Worm (Caenorhabditis elegans): ENCODE results near the gene F07D3.3.

Gene F07D3.3

DNA sequence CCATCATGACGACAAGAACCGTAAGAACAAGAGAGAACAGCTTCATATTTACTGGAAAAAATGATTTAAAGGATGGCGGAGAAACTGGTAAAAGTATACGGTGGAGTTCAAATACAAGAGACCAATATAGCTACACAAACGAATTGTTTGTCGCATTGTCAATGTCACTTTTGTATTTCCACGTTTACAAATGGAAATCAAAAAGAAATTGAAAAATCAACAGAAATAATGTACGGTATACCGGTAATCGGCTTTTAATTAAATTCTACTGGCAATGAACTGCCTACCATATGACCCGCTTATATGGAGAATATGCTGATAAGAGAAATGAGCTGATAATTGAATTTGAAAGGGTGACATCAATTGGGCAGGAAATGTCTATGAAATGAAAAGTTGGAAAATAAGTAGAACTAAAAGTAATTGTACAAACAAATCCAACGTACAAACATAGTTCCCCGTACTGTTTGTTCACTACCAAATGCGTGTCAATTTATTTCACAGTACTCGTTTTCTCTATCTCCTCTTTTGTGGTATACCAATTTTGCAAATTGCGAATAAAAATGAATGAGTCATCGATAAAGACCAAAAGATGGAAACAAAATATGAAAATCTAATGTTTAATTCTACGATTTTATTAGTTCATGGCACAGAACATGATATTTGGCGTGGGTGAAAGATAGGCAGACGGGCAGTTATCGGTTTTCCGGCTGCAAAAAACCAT, 29.1 kb upstream of the F07D3.3 start, which contains the start of gene K06A4.7:
K06A4.7 (minus strand) TSS at position 51 of the 721 bp plus-strand sequence.
- no peak for TF ChIP-seq peb-1 (tag; optimal IDR thresholded peaks at IDR 0.05)
- TF ChIP-seq lin-39 (tag; optimal IDR thresholded peaks at IDR 0.05) = no peak
- no peak for TF ChIP-seq nhr-12 (tag; optimal IDR thresholded peaks at IDR 0.05)
- TF ChIP-seq crh-2 (tag; optimal IDR thresholded peaks at IDR 0.05) = peak; percentile 45
- no peak for TF ChIP-seq unc-39 (tag; optimal IDR thresholded peaks at IDR 0.05)
- no peak for TF ChIP-seq nhr-25 (tag; optimal IDR thresholded peaks at IDR 0.05)
- peak; percentile 35 for TF ChIP-seq fos-1 (tag; optimal IDR thresholded peaks at IDR 0.05)
- no peak for TF ChIP-seq nhr-6 (tag; optimal IDR thresholded peaks at IDR 0.05)
- no peak for TF ChIP-seq nhr-77 (tag; optimal IDR thresholded peaks at IDR 0.05)
- TF ChIP-seq sma-9 (GFP tag; optimal IDR thresholded peaks at IDR 0.05) = peak; percentile 46
- no peak for TF ChIP-seq sma-9 (tag; optimal IDR thresholded peaks at IDR 0.05)

DNA sequence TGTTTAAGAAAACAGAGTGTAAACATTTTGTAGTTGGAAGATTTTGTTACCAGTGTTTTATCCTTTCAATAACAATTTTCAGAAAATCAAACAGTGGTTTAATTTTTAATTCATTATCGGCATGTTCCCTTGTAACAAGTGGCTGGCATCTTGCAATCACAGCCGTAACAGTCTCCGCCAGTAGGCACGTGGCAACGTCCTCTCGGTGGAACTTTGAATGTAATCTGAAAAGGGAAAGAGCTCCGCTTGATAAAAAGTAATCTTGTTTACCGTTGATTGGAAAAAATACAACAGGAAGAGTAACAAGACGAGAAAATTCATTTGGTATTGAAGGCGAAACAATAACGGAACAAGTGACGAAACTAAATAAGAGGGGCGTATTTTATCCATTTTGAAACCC, 26.9 kb upstream of the F07D3.3 start, which contains the start of gene K06A4.10:
K06A4.10 (minus strand) TSS at position 390 of the 400 bp plus-strand sequence.
- TF ChIP-seq sma-3 (GFP tag; optimal IDR thresholded peaks at IDR 0.05) (no peak), elt-3 (tag; optimal IDR thresholded peaks at IDR 0.05) (no peak), ZK546.5 (tag; optimal IDR thresholded peaks at IDR 0.05) (no peak), nhr-12 (tag; optimal IDR thresholded peaks at IDR 0.05) (no peak), fos-1 (tag; optimal IDR thresholded peaks at IDR 0.05) (peak; percentile 28)

ce11 chrV:9485508-9485907, 23.0 kb upstream of the F07D3.3 start:
- TF ChIP-seq unc-55 (GFP tag; optimal IDR thresholded peaks at IDR 0.05) (no peak), R02D3.7 (tag; optimal IDR thresholded peaks at IDR 0.05) (no peak), nhr-237 (tag; optimal IDR thresholded peaks at IDR 0.05) (no peak)

- TF ChIP-seq mbf-1 (tag; optimal IDR thresholded peaks at IDR 0.05) (no peak), mdl-1 (tag; optimal IDR thresholded peaks at IDR 0.05) (no peak)
These were observed 21.3 kb upstream of the F07D3.3 start, which contains the start of gene K06A4.2 for ce11 chrV:9483738-9484256. TSS of gene K06A4.2 (plus strand) at chrV:9484206.

- TF ChIP-seq sma-9 (GFP tag; optimal IDR thresholded peaks at IDR 0.05) (no peak), sma-9 (tag; optimal IDR thresholded peaks at IDR 0.05) (no peak), lin-13 (GFP tag; optimal IDR thresholded peaks at IDR 0.05) (no peak), ztf-1 (GFP tag; conservative IDR thresholded peaks at IDR 0.05) (no peak), ama-1 (optimal IDR thresholded peaks at IDR 0.05) (no peak), zag-1 (tag; optimal IDR thresholded peaks at IDR 0.05) (no peak), nhr-77 (tag; optimal IDR thresholded peaks at IDR 0.05) (no peak), sma-3 (GFP tag; optimal IDR thresholded peaks at IDR 0.05) (no peak), mab-5 (tag; optimal IDR thresholded peaks at IDR 0.05) (no peak), lin-11 (tag; optimal IDR thresholded peaks at IDR 0.05) (no peak), nhr-237 (tag; optimal IDR thresholded peaks at IDR 0.05) (no peak), aly-2 (tag; optimal IDR thresholded peaks at IDR 0.05) (no peak), Y55F3AM.14 (GFP tag; optimal IDR thresholded peaks at IDR 0.05) (no peak), sem-4 (tag; optimal IDR thresholded peaks at IDR 0.05) (no peak), unc-62 (GFP tag; optimal IDR thresholded peaks at IDR 0.05) (no peak), alr-1 (tag; optimal IDR thresholded peaks at IDR 0.05) (no peak), ztf-11 (tag; optimal IDR thresholded peaks at IDR 0.05) (no peak), unc-39 (tag; optimal IDR thresholded peaks at IDR 0.05) (no peak), F13H6.1 (tag; optimal IDR thresholded peaks at IDR 0.05) (no peak)
These were observed 18.1 kb upstream of the F07D3.3 start, which contains the start of gene K06A4.6 for ce11 chrV:9480566-9480965. TSS of gene K06A4.6 (minus strand) at chrV:9480666.

DNA sequence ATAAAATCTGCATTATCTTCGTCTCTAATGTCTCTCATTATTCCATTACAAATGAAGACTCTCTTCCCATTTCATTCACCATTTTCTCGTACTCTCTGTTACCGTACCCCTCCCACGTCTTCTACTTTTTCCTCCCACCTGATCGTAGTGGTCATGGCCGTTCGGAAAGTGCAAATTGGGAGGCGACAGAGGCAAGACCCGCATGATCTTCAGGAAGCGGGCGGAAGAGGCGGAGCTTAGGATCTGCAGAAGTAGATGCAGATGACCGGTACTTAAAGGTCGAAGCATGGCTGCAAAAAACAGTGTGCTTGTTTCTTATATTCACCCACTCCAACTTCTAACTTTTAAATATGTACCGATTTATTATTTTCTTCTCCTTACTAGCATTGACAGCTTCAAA, 15.4 kb upstream of the F07D3.3 start, which contains the start of gene nas-3:
nas-3 (plus strand) TSS at position 301 of the 400 bp plus-strand sequence.
- TF ChIP-seq snpc-4 (tag; optimal IDR thresholded peaks at IDR 0.05) (no peak), skn-1 (tag; optimal IDR thresholded peaks at IDR 0.05) (no peak), unc-62 (GFP tag; optimal IDR thresholded peaks at IDR 0.05) (no peak), ztf-11 (tag; optimal IDR thresholded peaks at IDR 0.05) (no peak), nhr-21 (tag; optimal IDR thresholded peaks at IDR 0.05) (no peak), gmeb-1 (tag; optimal IDR thresholded peaks at IDR 0.05) (no peak), lsy-2 (tag; optimal IDR thresholded peaks at IDR 0.05) (no peak), blmp-1 (tag; optimal IDR thresholded peaks at IDR 0.05; ENCODE audit: insufficient read depth) (no peak), lin-39 (tag; optimal IDR thresholded peaks at IDR 0.05) (no peak), crh-2 (tag; optimal IDR thresholded peaks at IDR 0.05) (no peak), C34F6.9 (tag; optimal IDR thresholded peaks at IDR 0.05) (no peak), lin-11 (tag; optimal IDR thresholded peaks at IDR 0.05) (no peak), dmd-4 (tag; optimal IDR thresholded peaks at IDR 0.05) (no peak), unc-39 (tag; optimal IDR thresholded peaks at IDR 0.05) (no peak), mdl-1 (tag; optimal IDR thresholded peaks at IDR 0.05) (no peak), sma-3 (GFP tag; optimal IDR thresholded peaks at IDR 0.05) (no peak)

Data from whole organism, L2 larva.